Fruit fly (Drosophila melanogaster): ENCODE data around the gene nAChRbeta1.
A peak's percentile ranks its signal among the peaks of the same experiment; 100 is the strongest.

DNA sequence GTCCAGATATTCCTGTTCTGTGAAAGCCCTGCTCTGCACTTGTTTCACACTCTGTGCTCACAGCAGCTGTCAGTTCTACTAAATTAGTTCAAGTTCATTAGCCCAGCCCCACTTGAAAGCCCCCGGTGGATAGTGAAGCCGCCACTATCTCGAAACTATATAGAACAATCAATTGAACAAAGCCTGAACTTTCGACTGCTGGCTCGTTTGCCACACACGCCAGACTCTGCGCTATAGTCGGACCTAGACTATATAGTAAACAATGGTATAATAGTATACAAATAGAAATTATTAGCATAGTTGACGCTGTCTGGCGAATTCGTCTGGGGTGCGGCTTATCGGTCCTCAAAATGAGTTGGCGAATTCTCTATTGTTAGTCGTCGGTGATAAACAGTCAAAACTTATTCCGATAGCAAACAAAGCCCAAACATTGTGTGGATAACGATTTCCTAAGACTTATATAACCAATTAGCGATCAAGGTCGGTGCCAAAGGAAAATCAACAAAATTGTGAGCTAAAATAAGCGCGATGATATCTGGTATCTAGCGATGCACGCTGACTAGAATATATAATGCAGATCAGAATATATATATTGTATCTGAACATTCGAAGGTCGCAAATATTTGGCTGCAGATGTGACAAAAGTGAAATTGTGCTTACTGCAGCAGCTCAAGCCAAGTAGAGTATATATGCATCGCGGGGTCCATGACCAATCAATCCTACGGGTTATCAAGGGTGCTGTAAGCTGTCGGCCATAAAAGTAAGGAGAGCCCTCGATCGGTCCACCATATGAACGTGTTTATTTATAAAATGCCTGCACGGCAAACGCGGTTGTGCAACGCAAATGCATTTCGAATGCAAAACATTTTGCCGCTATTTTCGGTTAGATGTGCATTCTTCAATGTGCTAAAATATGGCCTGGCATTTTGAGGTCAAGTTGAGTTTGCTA lies 13.5 kb upstream of the nAChRbeta1 start:
- TF ChIP-seq CG10631 (GFP tag; optimal IDR thresholded peaks at IDR 0.05) (no peak), CG16779 (tag; optimal IDR thresholded peaks at IDR 0.05) (no peak), Sox102F (GFP tag; optimal IDR thresholded peaks at IDR 0.05) (no peak), CG6854 (GFP tag; optimal IDR thresholded peaks at IDR 0.05) (no peak), svp (GFP tag) (peak; percentile 98), Met (GFP tag; optimal IDR thresholded peaks at IDR 0.05) (no peak), CG6792 (GFP tag; optimal IDR thresholded peaks at IDR 0.05) (no peak), CG11294 (GFP tag; IDR thresholded peaks at IDR 0.05) (no peak), CG11762 (GFP tag; optimal IDR thresholded peaks at IDR 0.05; ENCODE audit: insufficient read depth) (no peak), Hr39 (GFP tag; optimal IDR thresholded peaks at IDR 0.05) (no peak)

Data from whole organism, prepupa.